Worm (Caenorhabditis elegans) whole organism, late embryonic: ENCODE measurements around the gene acdh-10.
A peak's percentile ranks its signal among the peaks of the same experiment; 100 is the strongest.

Source experiments
- C38D4.7 ChIP-seq: fragments of 200-800 bp; sonication (Bioruptor generic); optimal IDR thresholded peaks from 2 replicates; lab custom pipeline; 2018; ENCODE audit warnings: mild to moderate bottlenecking, missing genetic modification characterization, moderate library complexity, missing compliant biosample characterization
- K02D7.2 ChIP-seq: sonication (generic microtip); optimal IDR thresholded peaks from 2 replicates; lab custom pipeline; 2017; ENCODE audit warnings: mild to moderate bottlenecking, missing genetic modification characterization, missing compliant biosample characterization
- K09A11.1 ChIP-seq: sonication (generic microtip); optimal IDR thresholded peaks from 2 replicates; lab custom pipeline; 2017; ENCODE audit warnings: antibody characterized with exemption, mild to moderate bottlenecking, missing genetic modification characterization, missing compliant biosample characterization; ENCODE audit not compliant: insufficient read depth
- T23F11.4 ChIP-seq: fragments of 200-800 bp; sonication (Bioruptor generic); optimal IDR thresholded peaks from 2 replicates; lab custom pipeline; 2018; ENCODE audit warnings: mild to moderate bottlenecking, missing genetic modification characterization, missing compliant biosample characterization
- ahr-1 ChIP-seq: sonication (generic microtip); optimal IDR thresholded peaks from 2 replicates; lab custom pipeline; 2016; ENCODE audit warnings: missing genetic modification characterization, missing compliant biosample characterization
- ceh-14 ChIP-seq: sonication (generic microtip); optimal IDR thresholded peaks from 2 replicates; lab custom pipeline; 2016; ENCODE audit warnings: missing genotype, missing genetic modification characterization, missing compliant biosample characterization
- ceh-24 ChIP-seq: sonication (generic microtip); optimal IDR thresholded peaks from 2 replicates; lab custom pipeline; 2016; ENCODE audit warnings: mild to moderate bottlenecking, missing genetic modification characterization, missing compliant biosample characterization
- ceh-30 ChIP-seq: fragments of 150-350 bp; optimal IDR thresholded peaks from 2 replicates; lab custom pipeline; 2014; ENCODE audit warnings: missing biosample characterization, missing genetic modification characterization
- ceh-45 ChIP-seq: fragments of 200-800 bp; sonication (Bioruptor generic); IDR thresholded peaks from 2 replicates; pipeline ENCODE4 v1.3.6; 2022; ENCODE audit warnings: missing genetic modification reagents, missing genetic modification characterization, missing compliant biosample characterization
- ceh-48 ChIP-seq: sonication (generic microtip); optimal IDR thresholded peaks from 2 replicates; lab custom pipeline; 2016; ENCODE audit warnings: missing genetic modification characterization, inconsistent platforms, missing compliant biosample characterization
- ceh-9 ChIP-seq: sonication (generic microtip); optimal IDR thresholded peaks from 2 replicates; lab custom pipeline; 2016; ENCODE audit warnings: mild to moderate bottlenecking, missing genetic modification characterization, inconsistent platforms, missing compliant biosample characterization
- dmd-4 ChIP-seq: sonication (generic microtip); optimal IDR thresholded peaks from 2 replicates; lab custom pipeline; 2016; ENCODE audit warnings: borderline replicate concordance, missing genetic modification characterization, missing compliant biosample characterization
- dve-1 ChIP-seq: sonication (generic microtip); optimal IDR thresholded peaks from 2 replicates; lab custom pipeline; 2017; ENCODE audit warnings: antibody characterized with exemption, mild to moderate bottlenecking, missing genetic modification characterization, missing compliant biosample characterization
- elt-2 ChIP-seq: sonication (generic microtip); optimal IDR thresholded peaks from 2 replicates; lab custom pipeline; 2016; ENCODE audit warnings: missing genetic modification reagents, missing genetic modification characterization, missing compliant biosample characterization
- ets-4 ChIP-seq: sonication (generic microtip); optimal IDR thresholded peaks from 2 replicates; lab custom pipeline; 2016; ENCODE audit warnings: missing genetic modification characterization, missing compliant biosample characterization
- eyg-1 ChIP-seq: sonication (generic microtip); optimal IDR thresholded peaks from 2 replicates; lab custom pipeline; 2016; ENCODE audit warnings: missing genotype, missing genetic modification characterization, missing compliant biosample characterization
- fax-1 ChIP-seq: sonication (generic microtip); optimal IDR thresholded peaks from 2 replicates; lab custom pipeline; 2016; ENCODE audit warnings: missing genotype, missing genetic modification characterization, missing compliant biosample characterization
- fkh-10 ChIP-seq: fragments of 150-350 bp; optimal IDR thresholded peaks from 2 replicates; lab custom pipeline; 2014; ENCODE audit warnings: missing biosample characterization, missing genetic modification reagents, missing genetic modification characterization
- gmeb-2 ChIP-seq: sonication (generic microtip); optimal IDR thresholded peaks from 2 replicates; lab custom pipeline; 2016; ENCODE audit warnings: missing genetic modification characterization, inconsistent platforms, missing compliant biosample characterization
- hlh-15 ChIP-seq: sonication (generic microtip); optimal IDR thresholded peaks from 2 replicates; lab custom pipeline; 2016; ENCODE audit warnings: missing genetic modification characterization, missing compliant biosample characterization
- hlh-6 ChIP-seq: sonication (generic microtip); optimal IDR thresholded peaks from 2 replicates; lab custom pipeline; 2016; ENCODE audit warnings: missing genotype, missing genetic modification characterization, missing compliant biosample characterization
- lin-11 ChIP-seq: fragments of 200-800 bp; sonication (Bioruptor generic); optimal IDR thresholded peaks from 2 replicates; lab custom pipeline; 2018; ENCODE audit warnings: mild to moderate bottlenecking, missing genetic modification characterization, missing compliant biosample characterization
- madf-2 ChIP-seq: sonication (generic microtip); optimal IDR thresholded peaks from 2 replicates; lab custom pipeline; 2017; ENCODE audit warnings: missing genetic modification characterization, missing compliant biosample characterization
- nfya-1 ChIP-seq: sonication (generic microtip); optimal IDR thresholded peaks from 2 replicates; lab custom pipeline; 2017; ENCODE audit warnings: missing genetic modification characterization, mild to moderate bottlenecking, missing compliant biosample characterization, antibody characterized with exemption, moderate library complexity
- nhr-11 ChIP-seq: fragments of 150-350 bp; optimal IDR thresholded peaks from 2 replicates; lab custom pipeline; 2014; ENCODE audit warnings: missing biosample characterization, missing genetic modification characterization
- npax-4 ChIP-seq: sonication (generic microtip); optimal IDR thresholded peaks from 2 replicates; lab custom pipeline; 2016; ENCODE audit warnings: missing genetic modification characterization, missing compliant biosample characterization
- odd-2 ChIP-seq: sonication (generic microtip); optimal IDR thresholded peaks from 2 replicates; lab custom pipeline; 2017; ENCODE audit warnings: antibody characterized with exemption, mild to moderate bottlenecking, missing genetic modification characterization, missing compliant biosample characterization
- pag-3 ChIP-seq: sonication (generic microtip); optimal IDR thresholded peaks from 2 replicates; lab custom pipeline; 2016; ENCODE audit warnings: missing compliant biosample characterization, missing genetic modification characterization, borderline replicate concordance
- pax-1 ChIP-seq: fragments of 150-350 bp; optimal IDR thresholded peaks from 2 replicates; lab custom pipeline; 2014; ENCODE audit warnings: missing biosample characterization, missing genetic modification characterization
- pha-2 ChIP-seq: sonication (generic microtip); optimal IDR thresholded peaks from 2 replicates; lab custom pipeline; 2017; ENCODE audit warnings: mild to moderate bottlenecking, missing genetic modification characterization, missing compliant biosample characterization
- ref-2 ChIP-seq: sonication (generic microtip); optimal IDR thresholded peaks from 2 replicates; lab custom pipeline; 2016; ENCODE audit warnings: missing genetic modification characterization, missing compliant biosample characterization
- sdc-2 ChIP-seq: sonication (generic microtip); optimal IDR thresholded peaks from 2 replicates; lab custom pipeline; 2016; ENCODE audit warnings: missing genotype, missing genetic modification characterization, missing compliant biosample characterization
- sox-2 ChIP-seq: fragments of 200-800 bp; sonication (Bioruptor generic); IDR thresholded peaks from 2 replicates; pipeline ENCODE4 v1.3.6; 2022; ENCODE audit warnings: missing genetic modification reagents, missing genetic modification characterization, missing compliant biosample characterization
- sox-4 ChIP-seq: sonication (generic microtip); optimal IDR thresholded peaks from 2 replicates; lab custom pipeline; 2017; ENCODE audit warnings: mild to moderate bottlenecking, missing genetic modification characterization, inconsistent platforms, missing compliant biosample characterization
- syd-9 ChIP-seq: sonication (generic microtip); optimal IDR thresholded peaks from 2 replicates; lab custom pipeline; 2016; ENCODE audit warnings: mild to moderate bottlenecking, missing genetic modification characterization, moderate library complexity, missing compliant biosample characterization
- tbx-2 ChIP-seq: sonication (generic microtip); optimal IDR thresholded peaks from 2 replicates; lab custom pipeline; 2016; ENCODE audit warnings: missing genetic modification characterization, missing compliant biosample characterization
- ttx-3 ChIP-seq: sonication (generic microtip); optimal IDR thresholded peaks from 2 replicates; lab custom pipeline; 2016; ENCODE audit warnings: missing genetic modification reagents, missing genetic modification characterization, missing compliant biosample characterization
- unc-86 ChIP-seq: sonication (generic microtip); optimal IDR thresholded peaks from 2 replicates; lab custom pipeline; 2016; ENCODE audit warnings: missing genetic modification characterization, missing compliant biosample characterization
- zip-5 ChIP-seq: sonication (generic microtip); optimal IDR thresholded peaks from 2 replicates; lab custom pipeline; 2016; ENCODE audit warnings: missing genetic modification characterization, missing compliant biosample characterization
- ztf-16 ChIP-seq: sonication (generic microtip); optimal IDR thresholded peaks from 2 replicates; lab custom pipeline; 2017; ENCODE audit warnings: missing genetic modification characterization, missing compliant biosample characterization

acdh-10 gene

DNA sequence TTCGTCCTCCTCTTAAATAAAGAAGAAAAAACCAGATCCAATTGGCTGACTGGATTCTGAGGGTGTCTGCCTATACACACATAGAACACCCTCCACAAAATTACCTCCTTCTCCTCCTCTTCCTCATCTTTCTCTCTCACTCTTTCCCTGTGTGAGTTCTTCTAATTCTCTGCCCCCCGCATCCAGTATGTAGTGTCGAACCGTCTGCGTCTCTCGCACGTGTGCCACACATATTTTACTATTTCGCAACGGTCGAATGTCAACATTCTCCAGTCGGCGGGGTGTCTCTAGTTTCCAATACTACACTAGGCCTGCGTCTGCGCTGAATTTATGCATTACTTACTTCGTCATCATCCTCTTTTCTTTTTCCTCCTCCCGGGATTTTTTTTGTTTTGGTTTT lies 30.3 kb downstream of the acdh-10 start (continued):
- TF ChIP-seq fax-1 (tag; lab: Kevin White, UChicago) = no peak
- no peak for TF ChIP-seq K09A11.1
- no peak for TF ChIP-seq T23F11.4 (GFP tag; lab: Kevin White, UChicago)
- TF ChIP-seq ets-4 (tag; lab: Kevin White, UChicago) = peak; percentile 45
- TF ChIP-seq ttx-3 = no peak
- peak; percentile 5 for TF ChIP-seq hlh-6
- no peak for TF ChIP-seq pag-3 (tag; lab: Kevin White, UChicago)
- TF ChIP-seq ceh-24 (tag; lab: Kevin White, UChicago) = no peak
- no peak for TF ChIP-seq elt-2 (tag; lab: Kevin White, UChicago)
- TF ChIP-seq ref-2 (tag; lab: Kevin White, UChicago) = peak; percentile 79
- TF ChIP-seq syd-9 (tag; lab: Kevin White, UChicago) = peak; percentile 19
- no peak for TF ChIP-seq eyg-1
- no peak for TF ChIP-seq ceh-45 (GFP tag; lab: Robert Waterston, UW)
- no peak for TF ChIP-seq sox-4 (tag; lab: Kevin White, UChicago)
- TF ChIP-seq pha-2 (tag; lab: Kevin White, UChicago) = no peak
- TF ChIP-seq pax-1 (tag; lab: Kevin White, UChicago) = no peak
- no peak for TF ChIP-seq nhr-11 (tag; lab: Kevin White, UChicago)
- peak; percentile 73 for TF ChIP-seq ceh-14 (tag; lab: Kevin White, UChicago)
- peak; percentile 22 for TF ChIP-seq dve-1 (tag; lab: Kevin White, UChicago)
- TF ChIP-seq fkh-10 = no peak
- peak; percentile 70 for TF ChIP-seq nfya-1 (tag; lab: Kevin White, UChicago)
- no peak for TF ChIP-seq K02D7.2 (tag; lab: Kevin White, UChicago)
- no peak for TF ChIP-seq sox-2 (GFP tag; lab: Robert Waterston, UW)
- no peak for TF ChIP-seq npax-4 (tag; lab: Kevin White, UChicago)
- TF ChIP-seq ceh-48 (tag; lab: Kevin White, UChicago) = peak; percentile 21
- TF ChIP-seq C38D4.7 (GFP tag; lab: Kevin White, UChicago) = no peak

DNA sequence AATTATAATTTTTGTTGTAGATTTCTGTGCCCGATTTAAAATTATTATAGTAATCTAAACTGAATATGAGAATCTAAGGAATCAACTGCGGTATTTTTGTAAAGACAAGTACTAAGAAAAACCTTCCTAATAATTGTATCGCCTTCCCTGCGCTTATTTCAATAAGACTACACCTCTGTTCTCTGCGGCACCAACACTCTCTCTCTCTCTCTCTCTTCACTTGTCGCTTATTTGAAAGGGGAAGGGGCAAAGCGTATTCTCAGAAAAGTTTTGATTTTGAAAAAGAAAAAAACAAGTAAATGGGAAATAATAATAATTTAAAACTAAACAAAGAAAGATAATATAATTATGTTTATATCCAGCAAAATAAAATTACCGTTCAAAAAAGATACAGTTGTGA lies 33.5 kb downstream of the acdh-10 start:
- TF ChIP-seq ceh-30 (tag; lab: Kevin White, UChicago) (no peak), ztf-16 (tag; lab: Kevin White, UChicago) (peak; percentile 32), lin-11 (tag; lab: Kevin White, UChicago) (no peak), unc-86 (tag; lab: Kevin White, UChicago) (no peak), hlh-6 (no peak), ahr-1 (tag; lab: Kevin White, UChicago) (no peak), ttx-3 (peak; percentile 45), sdc-2 (tag; lab: Kevin White, UChicago) (peak; percentile 98), gmeb-2 (tag; lab: Kevin White, UChicago) (peak; percentile 5), tbx-2 (peak; percentile 50), dve-1 (tag; lab: Kevin White, UChicago) (no peak), hlh-15 (tag; lab: Kevin White, UChicago) (no peak), ceh-9 (no peak), nfya-1 (tag; lab: Kevin White, UChicago) (peak; percentile 68), pax-1 (tag; lab: Kevin White, UChicago) (peak; percentile 22), dmd-4 (tag; lab: Kevin White, UChicago) (no peak), odd-2 (tag; lab: Kevin White, UChicago) (peak; percentile 10), madf-2 (tag; lab: Kevin White, UChicago) (no peak), elt-2 (tag; lab: Kevin White, UChicago) (peak; percentile 64), zip-5 (tag; lab: Kevin White, UChicago) (no peak)
